Fruit fly (Drosophila melanogaster) whole organism, embryonic: ENCODE results near the gene Bet3.

ENCODE experiments used
- CG10147 ChIP-seq: fragments of 200-800 bp; sonication (Bioruptor generic); optimal IDR thresholded peaks from 2 replicates; lab custom pipeline; 2019; ENCODE audit warnings: missing biosample characterization, mild to moderate bottlenecking, missing genetic modification characterization, moderate library complexity
- CG10209 ChIP-seq: fragments of 200-800 bp; sonication (Bioruptor generic); optimal IDR thresholded peaks from 3 replicates; lab custom pipeline; 2017; ENCODE audit warnings: missing biosample characterization, mild to moderate bottlenecking, missing genetic modification characterization, missing genetic modification reagents
- CG11504 ChIP-seq: fragments of 200-800 bp; sonication (Bioruptor generic); optimal IDR thresholded peaks from 3 replicates; lab custom pipeline; 2019; ENCODE audit warnings: missing biosample characterization, mild to moderate bottlenecking, missing genetic modification characterization, moderate library complexity
- CG11695 ChIP-seq: fragments of 200-800 bp; sonication (Bioruptor generic); IDR thresholded peaks from 3 replicates; pipeline ENCODE4 v1.3.6; 2022; ENCODE audit warnings: missing biosample characterization, missing genetic modification characterization
- CG12299 ChIP-seq: fragments of 200-800 bp; sonication (Bioruptor generic); optimal IDR thresholded peaks from 2 replicates; lab custom pipeline; 2018; ENCODE audit warnings: missing biosample characterization, mild to moderate bottlenecking, missing genetic modification characterization
- CG13775 ChIP-seq: fragments of 200-800 bp; sonication (Bioruptor generic); optimal IDR thresholded peaks from 3 replicates; lab custom pipeline; 2017; ENCODE audit warnings: missing biosample characterization, mild to moderate bottlenecking, missing genetic modification characterization
- CG16813 ChIP-seq: fragments of 200-800 bp; sonication (Bioruptor generic); IDR thresholded peaks from 3 replicates; pipeline ENCODE4 v1.3.6; 2022; ENCODE audit warnings: missing biosample characterization, missing genetic modification characterization; ENCODE audit not compliant: partially characterized antibody
- CG2875 ChIP-seq: fragments of 200-800 bp; sonication (Bioruptor generic); optimal IDR thresholded peaks from 2 replicates; lab custom pipeline; 2017; ENCODE audit warnings: missing biosample characterization, mild to moderate bottlenecking, missing genetic modification characterization, missing genetic modification reagents
- CG30431 ChIP-seq: fragments of 200-800 bp; sonication (Bioruptor generic); optimal IDR thresholded peaks from 2 replicates; lab custom pipeline; 2017; ENCODE audit warnings: missing biosample characterization, missing genetic modification characterization
- CG31388 ChIP-seq: fragments of 200-800 bp; sonication (Bioruptor generic); optimal IDR thresholded peaks from 2 replicates; lab custom pipeline; 2016; ENCODE audit warnings: missing biosample characterization, missing genetic modification characterization
- CG32767 ChIP-seq: fragments of 200-800 bp; sonication (Bioruptor generic); IDR thresholded peaks from 2 replicates; pipeline ENCODE4 v1.3.6; 2022; ENCODE audit warnings: missing biosample characterization, missing genetic modification characterization
- CG34224 ChIP-seq: fragments of 200-800 bp; sonication (Bioruptor generic); IDR thresholded peaks from 3 replicates; pipeline ENCODE4 v1.3.6; 2022; ENCODE audit warnings: missing biosample characterization, missing genetic modification characterization; ENCODE audit not compliant: partially characterized antibody
- CG34422 ChIP-seq: fragments of 200-800 bp; sonication (Bioruptor generic); IDR thresholded peaks from 3 replicates; pipeline ENCODE4 v1.3.6; 2022; ENCODE audit warnings: missing biosample characterization, missing genetic modification characterization
- CG5953 ChIP-seq: fragments of 200-800 bp; sonication (Bioruptor generic); IDR thresholded peaks from 2 replicates; pipeline ENCODE4 v1.3.6; 2022; ENCODE audit warnings: missing biosample characterization, missing genetic modification characterization
- CG6854 ChIP-seq: fragments of 200-800 bp; sonication (Bioruptor generic); optimal IDR thresholded peaks from 3 replicates; lab custom pipeline; 2017; ENCODE audit warnings: missing biosample characterization, mild to moderate bottlenecking, missing genetic modification characterization
- CG8478 ChIP-seq: fragments of >200 bp; optimal IDR thresholded peaks from 2 replicates; lab custom pipeline; 2018
- CG9727 ChIP-seq: fragments of 200-800 bp; sonication (Bioruptor generic); optimal IDR thresholded peaks from 3 replicates; lab custom pipeline; 2017; ENCODE audit warnings: missing biosample characterization, mild to moderate bottlenecking, missing genetic modification characterization
- CG9817 ChIP-seq: fragments of 200-800 bp; sonication (Bioruptor generic); optimal IDR thresholded peaks from 2 replicates; lab custom pipeline; 2018; ENCODE audit warnings: missing biosample characterization, mild to moderate bottlenecking, missing genetic modification characterization, moderate library complexity
- Dfd ChIP-seq, 2 experiments: fragments of >200 bp; optimal IDR thresholded peaks; 2 replicates each; lab custom pipeline; 2017; ENCODE audit warnings: missing biosample characterization in 2 of 2, missing genetic modification characterization in 2 of 2
- Dip2 ChIP-seq: fragments of 200-800 bp; sonication (Bioruptor generic); IDR thresholded peaks from 2 replicates; pipeline ENCODE4 v1.3.6; 2022; ENCODE audit warnings: missing biosample characterization, missing genetic modification characterization
- Dref ChIP-seq: fragments of 200-800 bp; sonication (Bioruptor generic); IDR thresholded peaks from 2 replicates; pipeline ENCODE4 v1.3.6; 2022; ENCODE audit warnings: missing biosample characterization, missing genetic modification characterization
- E2f2 ChIP-seq: fragments of 200-800 bp; sonication (Bioruptor generic); IDR thresholded peaks from 2 replicates; pipeline ENCODE4 v1.3.6; 2022; ENCODE audit warnings: missing biosample characterization, missing genetic modification characterization
- Eip74EF ChIP-seq, 2 experiments: fragments of 200-800 bp in 1 of 2; fragments of >200 bp in 1 of 2; sonication (Bioruptor generic) in 1 of 2; optimal IDR thresholded peaks; 2 replicates each; lab custom pipeline; 2017 to 2019; ENCODE audit warnings: missing biosample characterization in 2 of 2, missing genetic modification characterization in 2 of 2, mild to moderate bottlenecking in 1 of 2, moderate library complexity in 1 of 2
- Gsc ChIP-seq: fragments of 200-800 bp; sonication (Bioruptor generic); IDR thresholded peaks from 2 replicates; pipeline ENCODE4 v1.3.6; 2022; ENCODE audit warnings: missing biosample characterization, missing genetic modification characterization
- H15 ChIP-seq: fragments of 200-800 bp; sonication (Bioruptor generic); IDR thresholded peaks from 3 replicates; pipeline ENCODE4 v1.3.6; 2022; ENCODE audit warnings: missing biosample characterization, missing genetic modification characterization
- HHEX ChIP-seq: fragments of 200-800 bp; sonication (Bioruptor generic); optimal IDR thresholded peaks from 3 replicates; lab custom pipeline; 2017; ENCODE audit warnings: missing biosample characterization, mild to moderate bottlenecking, missing genetic modification characterization, missing genetic modification reagents
- Hmr ChIP-seq: fragments of 200-800 bp; sonication (Bioruptor generic); optimal IDR thresholded peaks from 3 replicates; lab custom pipeline; 2017; ENCODE audit warnings: mild to moderate bottlenecking, missing biosample characterization, missing genetic modification reagents, missing genetic modification characterization
- Mrtf ChIP-seq: fragments of 200-800 bp; sonication (Bioruptor generic); IDR thresholded peaks from 3 replicates; pipeline ENCODE4 v1.3.6; 2022; ENCODE audit warnings: missing biosample characterization, missing genetic modification characterization
- Side ChIP-seq: fragments of 200-800 bp; sonication (Bioruptor generic); optimal IDR thresholded peaks from 2 replicates; lab custom pipeline; 2016; ENCODE audit warnings: missing biosample characterization, missing genetic modification characterization
- ato ChIP-seq: fragments of 200-800 bp; sonication (Bioruptor generic); IDR thresholded peaks from 2 replicates; pipeline ENCODE4 v1.3.6; 2022; ENCODE audit warnings: missing biosample characterization, missing genetic modification characterization; ENCODE audit not compliant: partially characterized antibody
- bsh ChIP-seq, 2 experiments: fragments of 200-800 bp; sonication (Bioruptor generic); optimal IDR thresholded peaks; 2 replicates each; lab custom pipeline; 2017 to 2018; ENCODE audit warnings: mild to moderate bottlenecking in 2 of 2, missing biosample characterization in 2 of 2, missing genetic modification characterization in 2 of 2, moderate library complexity in 1 of 2
- cato ChIP-seq: fragments of 200-800 bp; sonication (Bioruptor generic); optimal IDR thresholded peaks from 2 replicates; lab custom pipeline; 2016; ENCODE audit warnings: missing biosample characterization, missing genetic modification characterization, borderline replicate concordance
- dati ChIP-seq: fragments of 200-800 bp; sonication (Bioruptor generic); IDR thresholded peaks from 2 replicates; pipeline ENCODE4 v1.3.6; 2022; ENCODE audit warnings: missing biosample characterization, missing genetic modification characterization
- dmrt11E ChIP-seq: fragments of 200-800 bp; sonication (Bioruptor generic); optimal IDR thresholded peaks from 3 replicates; lab custom pipeline; 2018; ENCODE audit warnings: missing biosample characterization, mild to moderate bottlenecking, missing genetic modification characterization, moderate library complexity
- dpn ChIP-seq, 2 experiments: fragments of 200-800 bp; sonication (Bioruptor generic); optimal IDR thresholded peaks; 3 replicates each; lab custom pipeline; 2016; ENCODE audit warnings: missing biosample characterization in 2 of 2, missing genetic modification characterization in 2 of 2
- fu2 ChIP-seq: fragments of 200-800 bp; sonication (Bioruptor generic); optimal IDR thresholded peaks from 2 replicates; lab custom pipeline; 2016; ENCODE audit warnings: missing biosample characterization, missing genetic modification characterization
- her ChIP-seq: fragments of 200-800 bp; sonication (Bioruptor generic); optimal IDR thresholded peaks from 2 replicates; lab custom pipeline; 2016; ENCODE audit warnings: missing biosample characterization, missing genetic modification characterization
- insv ChIP-seq, 2 experiments: fragments of 200-800 bp; sonication (Bioruptor generic); optimal IDR thresholded peaks; 3 replicates each; lab custom pipeline; 2016 to 2018; ENCODE audit warnings: missing biosample characterization in 2 of 2, missing genetic modification characterization in 2 of 2
- lola ChIP-seq, 3 experiments: fragments of >200 bp in 2 of 3; fragments of 200-800 bp in 1 of 3; sonication (Bioruptor generic) in 1 of 3; optimal IDR thresholded peaks; 2 replicates each; lab custom pipeline; 2017 to 2019; ENCODE audit warnings: missing biosample characterization in 3 of 3, missing genetic modification characterization in 3 of 3, mild to moderate bottlenecking in 1 of 3, moderate library complexity in 1 of 3
- pfk ChIP-seq: fragments of 200-800 bp; sonication (Bioruptor generic); optimal IDR thresholded peaks from 2 replicates; lab custom pipeline; 2018; ENCODE audit warnings: missing biosample characterization, mild to moderate bottlenecking, missing genetic modification characterization, moderate library complexity
- pum ChIP-seq: fragments of 200-800 bp; sonication (Bioruptor generic); optimal IDR thresholded peaks from 2 replicates; lab custom pipeline; 2016; ENCODE audit warnings: missing biosample characterization, missing genetic modification characterization
- tin ChIP-seq: fragments of 200-800 bp; sonication (Bioruptor generic); optimal IDR thresholded peaks from 3 replicates; lab custom pipeline; 2016; ENCODE audit warnings: missing biosample characterization, missing genetic modification characterization
- trem ChIP-seq: fragments of 200-800 bp; optimal IDR thresholded peaks from 3 replicates; lab custom pipeline; 2019; ENCODE audit warnings: missing biosample characterization, mild to moderate bottlenecking, missing genetic modification characterization, moderate library complexity
- twi ChIP-seq: fragments of 200-800 bp; optimal IDR thresholded peaks from 2 replicates; lab custom pipeline; 2019; ENCODE audit warnings: missing biosample characterization, mild to moderate bottlenecking, missing genetic modification characterization, moderate library complexity
- unpg ChIP-seq: fragments of 200-800 bp; sonication (Bioruptor generic); optimal IDR thresholded peaks from 3 replicates; lab custom pipeline; 2018; ENCODE audit warnings: missing biosample characterization, mild to moderate bottlenecking, missing genetic modification characterization, moderate library complexity
- vfl ChIP-seq: fragments of 200-800 bp; sonication (Bioruptor generic); optimal IDR thresholded peaks from 2 replicates; lab custom pipeline; 2016; ENCODE audit warnings: missing biosample characterization, missing genetic modification characterization
- zen ChIP-seq: fragments of 200-800 bp; sonication (Bioruptor generic); optimal IDR thresholded peaks from 3 replicates; lab custom pipeline; 2018; ENCODE audit warnings: missing biosample characterization, mild to moderate bottlenecking, missing genetic modification characterization, moderate library complexity
- zfh2 ChIP-seq: fragments of 200-800 bp; sonication (Bioruptor generic); optimal IDR thresholded peaks from 2 replicates; lab custom pipeline; 2016; ENCODE audit warnings: missing biosample characterization, missing genetic modification characterization

Bet3 gene

DNA sequence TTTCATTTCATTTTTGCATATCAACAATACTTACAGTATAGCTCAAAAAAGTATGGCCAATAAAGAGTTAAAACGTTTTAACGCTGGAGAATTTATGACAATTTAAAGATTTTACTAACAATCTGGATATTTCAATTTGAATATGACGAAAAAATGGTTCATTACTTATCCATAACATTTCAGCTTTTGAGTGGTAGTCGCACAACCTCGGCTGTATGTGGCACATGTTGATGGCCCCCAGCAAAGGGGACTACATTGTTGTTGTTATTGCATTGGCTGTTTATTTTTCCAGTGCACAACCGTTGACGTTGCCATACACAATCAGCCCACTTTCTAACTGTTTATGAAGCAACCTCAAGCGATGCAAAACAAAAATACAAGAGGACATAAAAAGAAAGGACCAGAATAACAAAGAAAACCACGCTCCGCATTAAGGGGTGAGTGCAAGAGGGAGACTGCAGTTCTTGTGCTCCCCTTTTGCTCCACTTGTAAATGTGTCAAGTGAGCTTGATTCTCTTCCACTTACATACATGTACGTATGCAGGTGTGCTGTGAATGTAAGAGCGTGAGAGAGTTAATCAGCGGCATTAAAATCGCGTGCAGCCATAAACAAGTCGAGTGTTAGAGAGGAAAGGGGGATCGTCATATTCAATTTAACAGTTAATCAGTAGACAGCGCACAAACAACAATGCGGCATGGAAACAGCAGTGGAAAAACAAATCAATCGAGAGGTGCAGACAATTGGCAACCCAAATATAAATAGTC lies 21.8 kb downstream of the Bet3 start (continued):
- peak; percentile 23 for TF ChIP-seq CG13775 (GFP tag; lab: Kevin White, UChicago)
- no peak for TF ChIP-seq trem (tag; lab: Kevin White, UChicago)
- no peak for TF ChIP-seq ato (GFP tag; lab: Robert Waterston, UW)
- no peak for TF ChIP-seq her (GFP tag; lab: Kevin White, UChicago)
- peak; percentile 26 for TF ChIP-seq CG10209 (GFP tag; lab: Kevin White, UChicago)
- TF ChIP-seq HHEX, result peak; percentile 42
- peak; percentile 12 for TF ChIP-seq pum (GFP tag; lab: Kevin White, UChicago)
- TF ChIP-seq twi, result no peak
- peak; percentile 39; the same call in 1 of the 2 replicates for TF ChIP-seq E2f2 (GFP tag; lab: Robert Waterston, UW)
- peak; percentile 57; the same call in 1 of the 3 replicates for TF ChIP-seq Mrtf (GFP tag; lab: Robert Waterston, UW)
- TF ChIP-seq CG10147 (GFP tag; lab: Kevin White, UChicago), result peak; percentile 49
- TF ChIP-seq CG5953 (GFP tag; lab: Robert Waterston, UW), result 0 out of 2 replicates have a peak, but pooled peaks have one; percentile 12
- TF ChIP-seq tin, result no peak
- TF ChIP-seq CG9727, result peak; percentile 43
- TF ChIP-seq unpg (GFP tag; lab: Kevin White, UChicago), result peak; percentile 62
- TF ChIP-seq dpn (GFP tag; optimal IDR thresholded peaks at IDR 0.05; lab: Kevin White, UChicago), result peak in 1 of 2 experiments; percentile 47
- TF ChIP-seq Gsc (GFP tag; lab: Robert Waterston, UW), result 0 out of 2 replicates have a peak, but pooled peaks have one; percentile 32
- no peak for TF ChIP-seq CG34224 (GFP tag; lab: Robert Waterston, UW)
- TF ChIP-seq CG8478 (lab: Kevin White, UChicago), result no peak
- TF ChIP-seq Dfd (GFP tag; optimal IDR thresholded peaks at IDR 0.05; lab: Kevin White, UChicago), result no peak
- TF ChIP-seq CG6854 (GFP tag; lab: Kevin White, UChicago), result no peak
- TF ChIP-seq lola (GFP tag; optimal IDR thresholded peaks at IDR 0.05; lab: Kevin White, UChicago), result peak in 1 of 3 experiments; percentile 7
- peak in 1 of 2 experiments; percentile 53 for TF ChIP-seq Eip74EF (GFP tag; optimal IDR thresholded peaks at IDR 0.05; lab: Kevin White, UChicago)
- no peak for TF ChIP-seq insv (GFP tag; optimal IDR thresholded peaks at IDR 0.05; lab: Kevin White, UChicago)
- TF ChIP-seq Side (GFP tag; lab: Kevin White, UChicago), result no peak
- no peak for TF ChIP-seq CG32767 (GFP tag; lab: Robert Waterston, UW)
- TF ChIP-seq zen, result no peak
- peak; percentile 76 for TF ChIP-seq CG11504 (tag; lab: Kevin White, UChicago)
- no peak for TF ChIP-seq CG12299 (tag; lab: Kevin White, UChicago)
- no peak for TF ChIP-seq Dref (GFP tag; lab: Robert Waterston, UW)
- TF ChIP-seq zfh2 (GFP tag; lab: Kevin White, UChicago), result no peak
- TF ChIP-seq CG31388 (GFP tag; lab: Kevin White, UChicago), result no peak
- TF ChIP-seq pfk (GFP tag; lab: Kevin White, UChicago), result no peak
- peak; percentile 37; the same call in 1 of the 3 replicates for TF ChIP-seq H15
- TF ChIP-seq CG11695, result peak; percentile 74; the same call in 2 of the 3 replicates
- no peak for TF ChIP-seq cato (GFP tag; lab: Kevin White, UChicago)
- TF ChIP-seq CG30431 (GFP tag; lab: Kevin White, UChicago), result no peak
- no peak for TF ChIP-seq dmrt11E (tag; lab: Kevin White, UChicago)
- peak; percentile 9 for TF ChIP-seq Hmr (GFP tag; lab: Kevin White, UChicago)
- peak; percentile 45 for TF ChIP-seq CG2875 (GFP tag; lab: Kevin White, UChicago)
- peak; percentile 15 for TF ChIP-seq CG9817 (tag; lab: Kevin White, UChicago)
- TF ChIP-seq dati (GFP tag; lab: Robert Waterston, UW), result no peak
- TF ChIP-seq CG34422 (GFP tag; lab: Robert Waterston, UW), result peak; percentile 27; the same call in 1 of the 3 replicates
- TF ChIP-seq vfl, result no peak
- no peak for TF ChIP-seq Dip2
- peak; percentile 50 to 86 for TF ChIP-seq bsh (GFP tag; optimal IDR thresholded peaks at IDR 0.05; lab: Kevin White, UChicago)
- no peak for TF ChIP-seq fu2 (GFP tag; lab: Kevin White, UChicago)
- no peak for TF ChIP-seq CG16813 (GFP tag; lab: Robert Waterston, UW)
